Worm (Caenorhabditis elegans) whole organism, young adult: ENCODE data around the gene Y53F4B.26.
A peak's percentile ranks its signal among the peaks of the same experiment; 100 is the strongest.
"Not testable (repeated sequence)": the region's sequence is repeated elsewhere in the genome, so short reads cannot be mapped to it uniquely, and the experiment has no call there.

Experiments
- B0019.2 ChIP-seq: fragments of 200-800 bp; sonication (Bioruptor generic); conservative IDR thresholded peaks from 2 replicates; pipeline ENCODE4 v1.3.6; 2022; ENCODE audit warnings: missing genetic modification reagents, missing genetic modification characterization, missing compliant biosample characterization
- B0035.1 ChIP-seq: sonication (generic microtip); optimal IDR thresholded peaks from 2 replicates; lab custom pipeline; 2016; ENCODE audit warnings: missing genetic modification characterization, mild to moderate bottlenecking, missing compliant biosample characterization, missing genotype, missing genetic modification reagents
- B0261.1 ChIP-seq: sonication (generic microtip); optimal IDR thresholded peaks from 2 replicates; lab custom pipeline; 2016; ENCODE audit warnings: mild to moderate bottlenecking, missing genetic modification characterization, moderate library complexity, missing compliant biosample characterization
- C17E4.6 ChIP-seq: fragments of 200-800 bp; sonication (Bioruptor generic); IDR thresholded peaks from 2 replicates; pipeline ENCODE4 v1.3.6; 2022; ENCODE audit warnings: missing genetic modification reagents, missing genetic modification characterization, missing compliant biosample characterization
- D2030.7 ChIP-seq: fragments of 200-800 bp; sonication (Bioruptor generic); IDR thresholded peaks from 2 replicates; pipeline ENCODE4 v1.3.6; 2022; ENCODE audit warnings: missing genetic modification reagents, missing genetic modification characterization, missing compliant biosample characterization
- F37B4.10 ChIP-seq: fragments of 200-800 bp; sonication (Bioruptor generic); IDR thresholded peaks from 2 replicates; pipeline ENCODE4 v1.3.6; 2022; ENCODE audit warnings: missing genetic modification characterization, missing compliant biosample characterization
- F57C9.4 ChIP-seq: sonication (generic microtip); optimal IDR thresholded peaks from 2 replicates; lab custom pipeline; 2017; ENCODE audit warnings: mild to moderate bottlenecking, missing genetic modification characterization, missing compliant biosample characterization
- T26A5.8 ChIP-seq: sonication (generic microtip); optimal IDR thresholded peaks from 2 replicates; lab custom pipeline; 2016; ENCODE audit warnings: missing genetic modification characterization, missing compliant biosample characterization
- ZK185.1 ChIP-seq: sonication (generic microtip); optimal IDR thresholded peaks from 2 replicates; lab custom pipeline; 2016; ENCODE audit warnings: mild to moderate bottlenecking, missing genetic modification characterization, missing compliant biosample characterization; ENCODE audit not compliant: poor library complexity, severe bottlenecking
- akir-1 ChIP-seq: fragments of 200-800 bp; sonication (Bioruptor generic); optimal IDR thresholded peaks from 2 replicates; lab custom pipeline; 2018; ENCODE audit warnings: mild to moderate bottlenecking, missing genetic modification characterization, moderate library complexity, missing compliant biosample characterization
- athp-1 ChIP-seq: sonication (generic microtip); optimal IDR thresholded peaks from 2 replicates; lab custom pipeline; 2017; ENCODE audit warnings: mild to moderate bottlenecking, missing genetic modification characterization, missing compliant biosample characterization
- cebp-2 ChIP-seq: fragments of 200-800 bp; sonication (Bioruptor generic); IDR thresholded peaks from 2 replicates; pipeline ENCODE4 v1.3.6; 2022; ENCODE audit warnings: missing genetic modification characterization, missing compliant biosample characterization
- ceh-58 ChIP-seq: fragments of 200-800 bp; sonication (Bioruptor generic); IDR thresholded peaks from 2 replicates; pipeline ENCODE4 v1.3.6; 2022; ENCODE audit warnings: missing genetic modification characterization, missing compliant biosample characterization
- dox-1 ChIP-seq: fragments of 200-800 bp; sonication (Bioruptor generic); IDR thresholded peaks from 2 replicates; pipeline ENCODE4 v1.3.6; 2022; ENCODE audit warnings: missing genetic modification reagents, missing genetic modification characterization, missing compliant biosample characterization
- dpl-1 ChIP-seq: fragments of 150-350 bp; optimal IDR thresholded peaks from 2 replicates; lab custom pipeline; 2014; ENCODE audit warnings: missing biosample characterization, missing genetic modification reagents, missing genetic modification characterization
- hmg-1.2 ChIP-seq: fragments of 200-800 bp; sonication (Bioruptor generic); IDR thresholded peaks from 2 replicates; pipeline ENCODE4 v1.3.6; 2022; ENCODE audit warnings: missing genetic modification reagents, missing genetic modification characterization, missing compliant biosample characterization
- hmg-20 ChIP-seq: fragments of 200-800 bp; sonication (Bioruptor generic); IDR thresholded peaks from 2 replicates; pipeline ENCODE4 v1.3.6; 2022; ENCODE audit warnings: missing genetic modification reagents, missing genetic modification characterization, missing compliant biosample characterization
- lin-26 ChIP-seq: fragments of 200-800 bp; sonication (Bioruptor generic); IDR thresholded peaks from 2 replicates; pipeline ENCODE4 v1.3.6; 2022; ENCODE audit warnings: missing genetic modification reagents, missing genetic modification characterization, missing compliant biosample characterization
- lin-54 ChIP-seq: fragments of 200-800 bp; sonication (Bioruptor generic); optimal IDR thresholded peaks from 2 replicates; lab custom pipeline; 2018; ENCODE audit warnings: mild to moderate bottlenecking, missing genetic modification characterization, missing compliant biosample characterization
- lsl-1 ChIP-seq: fragments of 200-800 bp; sonication (Bioruptor generic); optimal IDR thresholded peaks from 2 replicates; lab custom pipeline; 2018; ENCODE audit warnings: mild to moderate bottlenecking, missing genetic modification characterization, moderate library complexity, missing compliant biosample characterization
- mes-4 ChIP-seq: sonication (generic microtip); optimal IDR thresholded peaks from 2 replicates; lab custom pipeline; 2016; ENCODE audit warnings: missing genotype, missing genetic modification characterization, missing compliant biosample characterization
- nfya-1 ChIP-seq: sonication (generic microtip); optimal IDR thresholded peaks from 2 replicates; lab custom pipeline; 2017; ENCODE audit warnings: antibody characterized with exemption, missing compliant biosample characterization, missing genetic modification characterization, borderline replicate concordance; ENCODE audit not compliant: insufficient read depth
- nfyb-1 ChIP-seq: fragments of 200-800 bp; sonication (Bioruptor generic); IDR thresholded peaks from 2 replicates; pipeline ENCODE4 v1.3.6; 2022; ENCODE audit warnings: missing genetic modification reagents, missing genetic modification characterization, missing compliant biosample characterization
- nhr-179 ChIP-seq: sonication (generic microtip); optimal IDR thresholded peaks from 2 replicates; lab custom pipeline; 2016; ENCODE audit warnings: mild to moderate bottlenecking, missing genetic modification characterization, missing compliant biosample characterization
- nhr-27 ChIP-seq: fragments of 200-800 bp; sonication (Bioruptor generic); optimal IDR thresholded peaks from 2 replicates; lab custom pipeline; 2018; ENCODE audit warnings: mild to moderate bottlenecking, missing genetic modification characterization, moderate library complexity, missing compliant biosample characterization
- pbrm-1 ChIP-seq: fragments of 200-800 bp; sonication (Bioruptor generic); IDR thresholded peaks from 2 replicates; pipeline ENCODE4 v1.3.6; 2022; ENCODE audit warnings: missing genetic modification reagents, missing genetic modification characterization, missing compliant biosample characterization
- pha-4 ChIP-seq: fragments of 150-350 bp; sonication (generic microtip); optimal IDR thresholded peaks from 2 replicates; lab custom pipeline; 2014; ENCODE audit warnings: missing biosample characterization, missing genetic modification reagents, missing genetic modification characterization
- rcor-1 ChIP-seq: fragments of 200-800 bp; sonication (Bioruptor generic); IDR thresholded peaks from 2 replicates; pipeline ENCODE4 v1.3.6; 2022; ENCODE audit warnings: missing genetic modification reagents, missing genetic modification characterization, missing compliant biosample characterization
- sea-2 ChIP-seq: fragments of 200-800 bp; sonication (Bioruptor generic); IDR thresholded peaks from 2 replicates; pipeline ENCODE4 v1.3.6; 2022; ENCODE audit warnings: missing genetic modification characterization, missing compliant biosample characterization
- sptf-2 ChIP-seq: fragments of 200-800 bp; sonication (Bioruptor generic); optimal IDR thresholded peaks from 2 replicates; lab custom pipeline; 2018; ENCODE audit warnings: mild to moderate bottlenecking, missing genetic modification characterization, missing compliant biosample characterization
- tbp1 ChIP-seq: fragments of 200-800 bp; sonication (Bioruptor generic); optimal IDR thresholded peaks from 2 replicates; lab custom pipeline; 2018; ENCODE audit warnings: mild to moderate bottlenecking, missing genetic modification characterization, missing compliant biosample characterization
- unc-130 ChIP-seq: sonication (generic microtip); optimal IDR thresholded peaks from 2 replicates; lab custom pipeline; 2016; ENCODE audit warnings: missing genetic modification reagents, missing genetic modification characterization, missing compliant biosample characterization

Y53F4B.26 gene

ce11 chrII:15140881-15141280 is at the start of gene Y53F4B.26:
Y53F4B.26 (minus strand) TSS chrII:15140981.
- TF ChIP-seq akir-1 (GFP tag; lab: Kevin White, UChicago); mes-4; ceh-58: not testable (repeated sequence)

- TF ChIP-seq F57C9.4 (tag; lab: Kevin White, UChicago) = no peak
- peak; percentile 77; the same call in 1 of the 2 replicates for TF ChIP-seq hmg-1.2
Observed at ce11 chrII:15189956-15190355, 49.2 kb upstream of the Y53F4B.26 start.

DNA sequence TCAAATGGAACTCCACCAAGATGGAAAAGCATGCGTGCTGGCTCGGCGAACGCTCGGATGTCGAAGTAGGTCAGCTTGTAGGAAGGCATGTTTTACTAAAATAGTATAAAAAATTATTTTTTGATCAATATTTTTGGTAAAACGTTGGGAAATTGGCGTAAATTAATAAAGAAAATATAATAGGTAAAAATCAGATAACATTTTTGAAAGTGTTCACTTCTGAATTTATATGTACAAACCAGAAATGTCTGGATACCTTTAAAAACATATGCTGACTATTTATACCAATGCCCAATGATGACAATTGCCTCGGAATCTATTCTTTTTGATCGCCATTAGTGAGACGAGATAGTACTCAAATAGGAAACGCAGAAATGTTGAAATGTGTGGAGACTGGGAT is 44.5 kb upstream of the Y53F4B.26 start, which contains the start of gene gst-35:
gst-35 (minus strand) TSS at position 101 of the 400 bp plus-strand sequence.
- TF ChIP-seq lin-26 = no peak
- no peak for TF ChIP-seq B0261.1 (tag; lab: Kevin White, UChicago)
- no peak for TF ChIP-seq dox-1 (GFP tag; lab: Robert Waterston, UW)
- TF ChIP-seq nfyb-1 (GFP tag; lab: Robert Waterston, UW) = no peak
- TF ChIP-seq B0035.1 (tag; lab: Kevin White, UChicago) = no peak
- no peak for TF ChIP-seq lsl-1 (GFP tag; lab: Kevin White, UChicago)
- TF ChIP-seq sptf-2 (GFP tag; lab: Kevin White, UChicago) = no peak
- no peak for TF ChIP-seq F37B4.10 (GFP tag; lab: Robert Waterston, UW)
- no peak for TF ChIP-seq T26A5.8 (tag; lab: Kevin White, UChicago)
- TF ChIP-seq akir-1 (GFP tag; lab: Kevin White, UChicago) = no peak
- TF ChIP-seq athp-1 (tag; lab: Kevin White, UChicago) = no peak
- TF ChIP-seq unc-130 = no peak
- TF ChIP-seq ceh-58 = no peak
- no peak for TF ChIP-seq tbp1
- TF ChIP-seq, all 124 proteins: peak for 0

DNA sequence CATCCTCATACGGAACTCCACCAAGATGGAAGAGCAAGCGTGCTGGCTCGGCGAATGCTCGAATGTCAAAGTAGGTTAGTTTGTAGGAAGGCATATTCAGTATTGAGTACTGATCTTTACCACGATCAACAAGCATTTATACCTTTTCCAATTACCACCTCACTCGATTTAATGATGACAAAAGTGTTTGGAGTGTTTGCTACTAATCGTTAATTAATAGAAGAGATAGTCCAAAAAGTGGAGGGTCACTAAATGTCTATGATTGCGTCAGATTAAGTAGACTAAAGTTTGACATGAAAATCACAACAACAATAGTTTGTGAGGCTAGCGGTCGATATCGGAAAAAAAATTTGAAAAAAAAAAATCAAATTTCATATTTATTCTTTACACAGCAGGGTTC is 42.4 kb upstream of the Y53F4B.26 start, which contains the start of gene gst-34:
gst-34 (minus strand) TSS at position 101 of the 400 bp plus-strand sequence.
- no peak for TF ChIP-seq ZK185.1 (tag; lab: Kevin White, UChicago)
- no peak for TF ChIP-seq nfya-1 (tag; lab: Kevin White, UChicago)
- TF ChIP-seq rcor-1 (GFP tag; lab: Robert Waterston, UW) = no peak
- TF ChIP-seq nhr-179 (tag; lab: Kevin White, UChicago) = no peak
- TF ChIP-seq nhr-27 = no peak
- TF ChIP-seq sea-2 = no peak
- TF ChIP-seq lin-54 = no peak
- TF ChIP-seq pbrm-1 (GFP tag; lab: Robert Waterston, UW) = no peak
- no peak for TF ChIP-seq cebp-2 (GFP tag; lab: Robert Waterston, UW)
- no peak for TF ChIP-seq dpl-1 (GFP tag; lab: Kevin White, UChicago)
- no peak for TF ChIP-seq B0019.2 (GFP tag; lab: Robert Waterston, UW)
- no peak for TF ChIP-seq C17E4.6 (GFP tag; lab: Robert Waterston, UW)
- TF ChIP-seq hmg-20 (GFP tag; lab: Robert Waterston, UW) = no peak
- TF ChIP-seq pha-4 (tag; lab: Kevin White, UChicago) = no peak

DNA sequence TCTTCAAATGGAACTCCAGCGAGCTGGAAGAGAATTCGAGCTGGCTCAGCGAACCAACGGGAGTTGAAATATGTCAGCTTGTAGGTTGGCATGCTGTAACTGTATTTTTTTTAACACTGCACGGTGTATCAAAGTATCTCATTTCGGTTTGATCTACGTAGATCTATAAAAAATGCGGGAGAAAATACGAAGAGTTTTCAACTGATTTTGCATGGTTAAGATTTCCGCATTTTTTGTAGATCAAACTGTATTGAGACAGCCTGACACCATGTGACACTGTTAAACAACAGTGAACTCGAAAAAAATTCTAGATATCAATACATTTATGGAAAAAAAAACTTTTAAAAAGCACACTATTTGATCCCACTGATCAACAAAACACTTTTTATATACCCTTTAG is 37.7 kb upstream of the Y53F4B.26 start, which contains the start of gene gst-32:
gst-32 (minus strand) TSS at position 101 of the 400 bp plus-strand sequence.
- TF ChIP-seq rcor-1 (GFP tag; lab: Robert Waterston, UW) (no peak), D2030.7 (GFP tag; lab: Robert Waterston, UW) (0 out of 2 replicates have a peak, but pooled peaks have one; percentile 23)
